Fruit fly (Drosophila melanogaster): ENCODE results near the gene MSAmiP.

dm6 chr3R:16854505-16854904, 41.6 kb downstream of the MSAmiP start:
- no peak for TF ChIP-seq CG1620 (GFP tag; optimal IDR thresholded peaks at IDR 0.05)
- no peak for TF ChIP-seq CG12768 (GFP tag; optimal IDR thresholded peaks at IDR 0.05)
- no peak for TF ChIP-seq Mnt (GFP tag; optimal IDR thresholded peaks at IDR 0.05)
- TF ChIP-seq cnc (optimal IDR thresholded peaks at IDR 0.05) = no peak
- no peak for TF ChIP-seq ovo (GFP tag; optimal IDR thresholded peaks at IDR 0.05)

Measured in whole organism, adult.